Worm (Caenorhabditis elegans): ENCODE data around the gene F35H8.4.
A peak's percentile ranks its signal among the peaks of the same experiment; 100 is the strongest.

The F35H8.4 gene

ce11 chrII:9573412-9573811, 13.6 kb upstream of the F35H8.4 start:
- peak; percentile 25 for TF ChIP-seq nhr-71 (tag; optimal IDR thresholded peaks at IDR 0.05)
- TF ChIP-seq ama-1 (optimal IDR thresholded peaks at IDR 0.05) = no peak
- TF ChIP-seq ceh-82 (tag; optimal IDR thresholded peaks at IDR 0.05) = no peak
- no peak for TF ChIP-seq efl-1 (optimal IDR thresholded peaks at IDR 0.05)
- TF ChIP-seq efl-1 (GFP tag; optimal IDR thresholded peaks at IDR 0.05 in 1 of 2) = peak in 1 of 2 experiments; percentile 59
- no peak for TF ChIP-seq ces-1 (GFP tag; optimal IDR thresholded peaks at IDR 0.05)
- TF ChIP-seq lin-14 (GFP tag; optimal IDR thresholded peaks at IDR 0.05) = peak; percentile 67
- peak; percentile 80 for TF ChIP-seq nhr-85 (tag)
- no peak for TF ChIP-seq aha-1 (tag; optimal IDR thresholded peaks at IDR 0.05)
- TF ChIP-seq zag-1 (tag; optimal IDR thresholded peaks at IDR 0.05) = no peak
- peak; percentile 71 for TF ChIP-seq snu-23 (GFP tag; optimal IDR thresholded peaks at IDR 0.05)
- no peak for TF ChIP-seq egl-27 (tag; optimal IDR thresholded peaks at IDR 0.05)
- peak; percentile 2 for TF ChIP-seq mep-1 (tag; optimal IDR thresholded peaks at IDR 0.05)
- TF ChIP-seq lin-15B (tag; optimal IDR thresholded peaks at IDR 0.05) = no peak
- 0 out of 2 replicates have a peak, but pooled peaks have one; percentile 12 for TF ChIP-seq nhr-19 (GFP tag; conservative IDR thresholded peaks at IDR 0.05)
- TF ChIP-seq nhr-20 (tag; optimal IDR thresholded peaks at IDR 0.05) = peak; percentile 72
- peak in 1 of 2 experiments; percentile 32 for TF ChIP-seq lsy-2 (tag; optimal IDR thresholded peaks at IDR 0.05)
- TF ChIP-seq nhr-11 (tag; optimal IDR thresholded peaks at IDR 0.05) = no peak
- no peak for TF ChIP-seq hlh-17 (GFP tag; optimal IDR thresholded peaks at IDR 0.05; ENCODE audit: borderline replicate concordance)
- TF ChIP-seq unc-62 (GFP tag; optimal IDR thresholded peaks at IDR 0.05) = no peak
- TF ChIP-seq nhr-76 (tag; optimal IDR thresholded peaks at IDR 0.05) = no peak
- peak; percentile 51 for TF ChIP-seq nhr-90 (tag; optimal IDR thresholded peaks at IDR 0.05; ENCODE audit: poor library complexity)
- TF ChIP-seq blmp-1 (tag; optimal IDR thresholded peaks at IDR 0.05) = peak; percentile 54
- TF ChIP-seq skn-1 (tag; optimal IDR thresholded peaks at IDR 0.05) = no peak
- no peak for TF ChIP-seq unc-98 (GFP tag; IDR thresholded peaks at IDR 0.05)
- TF ChIP-seq swsn-7 (tag; optimal IDR thresholded peaks at IDR 0.05) = peak; percentile 6
- TF ChIP-seq elt-3 (tag; optimal IDR thresholded peaks at IDR 0.05) = peak in 1 of 6 experiments; percentile 52
- no peak for TF ChIP-seq C04F5.9 (tag; optimal IDR thresholded peaks at IDR 0.05)
- TF ChIP-seq ceh-8 (GFP tag; optimal IDR thresholded peaks at IDR 0.05) = no peak
- no peak for TF ChIP-seq fos-1 (tag; optimal IDR thresholded peaks at IDR 0.05)
- TF ChIP-seq grh-1 (GFP tag; IDR thresholded peaks at IDR 0.05) = peak; percentile 47; the same call in 1 of the 2 replicates
- peak in 1 of 2 experiments; percentile 24 for TF ChIP-seq lin-35 (GFP tag; optimal IDR thresholded peaks at IDR 0.05)
- TF ChIP-seq lin-13 (GFP tag; optimal IDR thresholded peaks at IDR 0.05) = no peak
- TF ChIP-seq fkh-4 (tag; optimal IDR thresholded peaks at IDR 0.05; ENCODE audit: borderline replicate concordance) = no peak

ce11 chrII:9566045-9566444, 6.2 kb upstream of the F35H8.4 start:
- TF ChIP-seq nhr-77 (tag; optimal IDR thresholded peaks at IDR 0.05) = peak; percentile 17
- TF ChIP-seq ceh-88 (GFP tag; IDR thresholded peaks at IDR 0.05) = no peak
- peak in 1 of 2 experiments; percentile 13 for TF ChIP-seq mdl-1 (tag; optimal IDR thresholded peaks at IDR 0.05)
- peak; percentile 7 for TF ChIP-seq lin-13 (GFP tag; optimal IDR thresholded peaks at IDR 0.05)
- TF ChIP-seq nhr-71 (tag; optimal IDR thresholded peaks at IDR 0.05) = peak; percentile 55
- no peak for TF ChIP-seq elt-2 (tag; optimal IDR thresholded peaks at IDR 0.05)
- TF ChIP-seq fkh-4 (tag; optimal IDR thresholded peaks at IDR 0.05; ENCODE audit: borderline replicate concordance) = no peak
- peak; percentile 46 for TF ChIP-seq nhr-20 (tag; optimal IDR thresholded peaks at IDR 0.05)
- TF ChIP-seq unc-30 (tag; optimal IDR thresholded peaks at IDR 0.05) = no peak
- TF ChIP-seq sup-37 (GFP tag; optimal IDR thresholded peaks at IDR 0.05) = no peak
- no peak for TF ChIP-seq sptf-1 (tag; optimal IDR thresholded peaks at IDR 0.05)
- TF ChIP-seq pag-3 (tag; optimal IDR thresholded peaks at IDR 0.05; ENCODE audit: borderline replicate concordance, insufficient read depth) = no peak
- TF ChIP-seq ces-1 (GFP tag; optimal IDR thresholded peaks at IDR 0.05) = no peak
- peak; percentile 26 for TF ChIP-seq swsn-7 (tag; optimal IDR thresholded peaks at IDR 0.05)
- TF ChIP-seq nhr-28 (tag; optimal IDR thresholded peaks at IDR 0.05) = no peak
- TF ChIP-seq mep-1 (tag; optimal IDR thresholded peaks at IDR 0.05) = peak; percentile 36
- no peak for TF ChIP-seq aha-1 (tag; optimal IDR thresholded peaks at IDR 0.05)
- no peak for TF ChIP-seq ceh-63 (GFP tag; optimal IDR thresholded peaks at IDR 0.05)
- peak; percentile 6 for TF ChIP-seq jun-1 (tag; optimal IDR thresholded peaks at IDR 0.05)
- peak in 1 of 3 experiments; percentile 12 for TF ChIP-seq ceh-82 (tag; optimal IDR thresholded peaks at IDR 0.05)
- peak in 2 of 3 experiments; percentile 6 to 27 for TF ChIP-seq dpl-1 (GFP tag; optimal IDR thresholded peaks at IDR 0.05)
- peak; percentile 53 for TF ChIP-seq snu-23 (GFP tag; optimal IDR thresholded peaks at IDR 0.05)
- TF ChIP-seq zag-1 (tag; optimal IDR thresholded peaks at IDR 0.05) = no peak
- no peak for TF ChIP-seq nhr-12 (tag; optimal IDR thresholded peaks at IDR 0.05)
- no peak for TF ChIP-seq skn-1 (tag; optimal IDR thresholded peaks at IDR 0.05)
- TF ChIP-seq xbp-1 (tag; optimal IDR thresholded peaks at IDR 0.05) = peak; percentile 25
- TF ChIP-seq aly-2 (tag; optimal IDR thresholded peaks at IDR 0.05) = no peak
- TF ChIP-seq dsc-1 (tag; optimal IDR thresholded peaks at IDR 0.05) = peak; percentile 23
- no peak for TF ChIP-seq hpl-2 (GFP tag; optimal IDR thresholded peaks at IDR 0.05)
- TF ChIP-seq elt-3 (tag; optimal IDR thresholded peaks at IDR 0.05) = peak in 1 of 6 experiments; percentile 17
